Worm (Caenorhabditis elegans) whole organism, L2 larva: Measurements from ENCODE around the gene F01D4.5.

ENCODE experiments used
- C34F6.9 ChIP-seq: fragments of 150-350 bp; optimal IDR thresholded peaks from 2 replicates; lab custom pipeline; 2014; ENCODE audit warnings: missing biosample characterization, missing genetic modification characterization
- F13H6.1 ChIP-seq: sonication (generic microtip); optimal IDR thresholded peaks from 2 replicates; lab custom pipeline; 2016; ENCODE audit warnings: missing genetic modification characterization, missing compliant biosample characterization
- R02D3.7 ChIP-seq: fragments of 150-350 bp; optimal IDR thresholded peaks from 2 replicates; lab custom pipeline; 2014; ENCODE audit warnings: missing biosample characterization, missing genetic modification characterization
- Y55F3AM.14 ChIP-seq: fragments of 200-800 bp; sonication (Bioruptor generic); optimal IDR thresholded peaks from 2 replicates; lab custom pipeline; 2018; ENCODE audit warnings: mild to moderate bottlenecking, missing genetic modification characterization, missing compliant biosample characterization
- aly-2 ChIP-seq: fragments of 150-350 bp; optimal IDR thresholded peaks from 2 replicates; lab custom pipeline; 2014; ENCODE audit warnings: missing biosample characterization, missing genetic modification characterization
- ama-1 ChIP-seq: fragments of 150-350 bp; optimal IDR thresholded peaks from 2 replicates; lab custom pipeline; 2018; ENCODE audit warnings: inconsistent platforms
- ceh-82 ChIP-seq: fragments of 150-350 bp; optimal IDR thresholded peaks from 2 replicates; lab custom pipeline; 2014; ENCODE audit warnings: missing biosample characterization, missing genetic modification characterization
- crh-2 ChIP-seq: sonication (generic microtip); optimal IDR thresholded peaks from 2 replicates; lab custom pipeline; 2017; ENCODE audit warnings: missing biosample characterization, missing genetic modification characterization
- dmd-4 ChIP-seq: sonication (generic microtip); optimal IDR thresholded peaks from 2 replicates; lab custom pipeline; 2017; ENCODE audit warnings: missing biosample characterization, missing genetic modification characterization
- elt-3 ChIP-seq: sonication (generic microtip); optimal IDR thresholded peaks from 2 replicates; lab custom pipeline; 2017; ENCODE audit warnings: missing biosample characterization, missing genetic modification characterization
- fos-1 ChIP-seq: fragments of 150-350 bp; optimal IDR thresholded peaks from 2 replicates; lab custom pipeline; 2014; ENCODE audit warnings: missing biosample characterization, missing genetic modification characterization
- gmeb-1 ChIP-seq: fragments of 150-350 bp; optimal IDR thresholded peaks from 2 replicates; lab custom pipeline; 2014; ENCODE audit warnings: missing biosample characterization, missing genetic modification characterization
- lin-11 ChIP-seq: fragments of 150-350 bp; sonication (generic microtip); optimal IDR thresholded peaks from 2 replicates; lab custom pipeline; 2014; ENCODE audit warnings: missing biosample characterization, missing genetic modification characterization, inconsistent platforms, mixed read lengths
- lin-13 ChIP-seq: fragments of 150-350 bp; optimal IDR thresholded peaks from 2 replicates; lab custom pipeline; 2014; ENCODE audit warnings: missing biosample characterization, missing genetic modification reagents, missing genetic modification characterization
- lin-39 ChIP-seq: fragments of 150-350 bp; optimal IDR thresholded peaks from 2 replicates; lab custom pipeline; 2014; ENCODE audit warnings: missing biosample characterization, missing genetic modification reagents, missing genetic modification characterization
- mab-5 ChIP-seq: fragments of 150-350 bp; optimal IDR thresholded peaks from 2 replicates; lab custom pipeline; 2014; ENCODE audit warnings: missing biosample characterization, missing genetic modification characterization
- mbf-1 ChIP-seq: sonication (generic microtip); optimal IDR thresholded peaks from 2 replicates; lab custom pipeline; 2017; ENCODE audit warnings: missing biosample characterization, missing genetic modification characterization
- mdl-1 ChIP-seq, 2 experiments: fragments of 150-350 bp in 1 of 2; sonication (generic microtip) in 1 of 2; optimal IDR thresholded peaks; 2 replicates each; lab custom pipeline; 2017; ENCODE audit warnings: missing biosample characterization in 2 of 2, missing genetic modification characterization in 2 of 2
- nhr-12 ChIP-seq: fragments of 150-350 bp; optimal IDR thresholded peaks from 2 replicates; lab custom pipeline; 2014; ENCODE audit warnings: missing biosample characterization, missing genetic modification characterization
- nhr-21 ChIP-seq: fragments of 150-350 bp; optimal IDR thresholded peaks from 2 replicates; lab custom pipeline; 2014; ENCODE audit warnings: missing biosample characterization, missing genetic modification characterization
- nhr-23 ChIP-seq: fragments of 150-350 bp; optimal IDR thresholded peaks from 2 replicates; lab custom pipeline; 2014; ENCODE audit warnings: missing biosample characterization, missing genetic modification reagents, missing genetic modification characterization
- nhr-25 ChIP-seq: fragments of 150-350 bp; sonication (generic microtip); optimal IDR thresholded peaks from 3 replicates; lab custom pipeline; 2014; ENCODE audit warnings: missing biosample characterization, missing genetic modification characterization
- nhr-6 ChIP-seq: fragments of 150-350 bp; optimal IDR thresholded peaks from 2 replicates; lab custom pipeline; 2014; ENCODE audit warnings: missing biosample characterization, missing genetic modification characterization
- nhr-77 ChIP-seq: fragments of 150-350 bp; optimal IDR thresholded peaks from 2 replicates; lab custom pipeline; 2014; ENCODE audit warnings: missing biosample characterization, missing genetic modification characterization
- peb-1 ChIP-seq: fragments of 150-350 bp; optimal IDR thresholded peaks from 2 replicates; lab custom pipeline; 2014; ENCODE audit warnings: missing biosample characterization, missing genetic modification characterization
- skn-1 ChIP-seq: sonication (generic microtip); optimal IDR thresholded peaks from 2 replicates; lab custom pipeline; 2017; ENCODE audit warnings: missing biosample characterization, missing genetic modification characterization
- sma-9 ChIP-seq, 2 experiments: fragments of 150-350 bp in 1 of 2; sonication (generic microtip) in 1 of 2; optimal IDR thresholded peaks; 2 replicates each; lab custom pipeline; 2014 to 2016; ENCODE audit warnings: missing genetic modification characterization in 2 of 2, mild to moderate bottlenecking in 1 of 2, missing biosample characterization in 1 of 2, missing compliant biosample characterization in 1 of 2, missing genetic modification reagents in 1 of 2, moderate library complexity in 1 of 2
- snpc-4 ChIP-seq: fragments of 150-350 bp; optimal IDR thresholded peaks from 2 replicates; lab custom pipeline; 2014; ENCODE audit warnings: missing biosample characterization, missing genetic modification characterization
- unc-55 ChIP-seq: fragments of 150-350 bp; sonication (generic microtip); optimal IDR thresholded peaks from 3 replicates; lab custom pipeline; 2014; ENCODE audit warnings: missing biosample characterization, missing genetic modification reagents, missing genetic modification characterization
- ztf-11 ChIP-seq: sonication (generic microtip); optimal IDR thresholded peaks from 2 replicates; lab custom pipeline; 2017; ENCODE audit warnings: missing biosample characterization, missing genetic modification characterization
- ztf-4 ChIP-seq: fragments of 150-350 bp; optimal IDR thresholded peaks from 2 replicates; lab custom pipeline; 2014; ENCODE audit warnings: missing biosample characterization, missing genetic modification characterization

The F01D4.5 gene

ce11 chrIV:10472478-10472877 is 11.0 kb downstream of the F01D4.5 start, which contains the start of gene bgnt-1.1:
Gene bgnt-1.1 (plus strand): TSS chrIV:10472778.
- TF ChIP-seq nhr-77 (tag; lab: Kevin White, UChicago) (no peak), nhr-21 (tag; lab: Kevin White, UChicago) (no peak), nhr-23 (no peak), C34F6.9 (tag; lab: Kevin White, UChicago) (no peak), ama-1 (no peak), aly-2 (tag; lab: Kevin White, UChicago) (no peak), fos-1 (no peak), nhr-25 (tag; lab: Kevin White, UChicago) (no peak), dmd-4 (tag; lab: Kevin White, UChicago) (no peak), nhr-12 (tag; lab: Kevin White, UChicago) (no peak), lin-13 (GFP tag; lab: Kevin White, UChicago) (no peak), R02D3.7 (tag; lab: Kevin White, UChicago) (no peak), crh-2 (tag; lab: Kevin White, UChicago) (no peak), lin-11 (tag; lab: Kevin White, UChicago) (no peak), elt-3 (no peak), mdl-1 (tag; optimal IDR thresholded peaks at IDR 0.05; lab: Kevin White, UChicago) (no peak), mab-5 (tag; lab: Kevin White, UChicago) (no peak), skn-1 (tag; lab: Kevin White, UChicago) (no peak), ceh-82 (tag; lab: Kevin White, UChicago) (no peak), F13H6.1 (tag; lab: Kevin White, UChicago) (no peak)

ce11 chrIV:10469494-10469893 is 14.0 kb downstream of the F01D4.5 start, which contains the start of gene ugt-44:
Gene ugt-44 (plus strand): TSS chrIV:10469741.
- no peak for TF ChIP-seq snpc-4 (tag; lab: Kevin White, UChicago)
- peak; percentile 90 for TF ChIP-seq fos-1
- peak; percentile 76 for TF ChIP-seq sma-9 (GFP tag; optimal IDR thresholded peaks at IDR 0.05; lab: Kevin White, UChicago)
- TF ChIP-seq sma-9 (tag; optimal IDR thresholded peaks at IDR 0.05; lab: Kevin White, UChicago): no peak
- TF ChIP-seq, all 48 proteins: peak for 2

- TF ChIP-seq lin-13 (GFP tag; lab: Kevin White, UChicago) (no peak), mdl-1 (tag; optimal IDR thresholded peaks at IDR 0.05; lab: Kevin White, UChicago) (no peak), fos-1 (peak; percentile 58), gmeb-1 (no peak)
Measured at ce11 chrIV:10468662-10469061, 14.8 kb downstream of the F01D4.5 start.

DNA sequence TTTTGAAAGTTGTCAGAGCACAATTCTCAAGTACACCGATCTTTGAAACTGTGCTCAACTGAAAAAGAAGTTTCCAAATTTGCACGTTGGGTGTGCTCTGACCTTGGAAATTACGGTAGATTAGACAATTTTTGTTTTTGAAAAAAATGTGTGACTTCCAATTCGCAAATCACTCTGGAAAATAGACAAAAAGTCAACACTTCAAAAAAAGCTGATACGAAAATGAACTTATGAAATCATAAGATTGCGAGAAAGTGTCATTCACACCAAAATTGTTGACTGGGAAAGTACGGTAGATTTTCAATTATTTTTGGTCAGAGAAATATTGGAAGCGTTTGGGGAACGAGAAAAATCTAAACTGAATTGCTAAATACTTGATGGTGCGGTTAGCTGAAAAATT is 16.1 kb downstream of the F01D4.5 start:
- no peak for TF ChIP-seq unc-55 (GFP tag; lab: Kevin White, UChicago)
- TF ChIP-seq ztf-11 (tag; lab: Kevin White, UChicago): no peak
- no peak for TF ChIP-seq nhr-6 (tag; lab: Kevin White, UChicago)
- TF ChIP-seq mab-5 (tag; lab: Kevin White, UChicago): no peak
- TF ChIP-seq ceh-82 (tag; lab: Kevin White, UChicago): no peak
- TF ChIP-seq mdl-1 (tag; optimal IDR thresholded peaks at IDR 0.05; lab: Kevin White, UChicago): no peak
- no peak for TF ChIP-seq lin-11 (tag; lab: Kevin White, UChicago)
- no peak for TF ChIP-seq peb-1 (tag; lab: Kevin White, UChicago)
- TF ChIP-seq ztf-4 (tag; lab: Kevin White, UChicago): no peak
- no peak for TF ChIP-seq lin-39
- TF ChIP-seq sma-9 (GFP tag; optimal IDR thresholded peaks at IDR 0.05; lab: Kevin White, UChicago): no peak
- no peak for TF ChIP-seq sma-9 (tag; optimal IDR thresholded peaks at IDR 0.05; lab: Kevin White, UChicago)
- no peak for TF ChIP-seq lin-13 (GFP tag; lab: Kevin White, UChicago)
- TF ChIP-seq crh-2 (tag; lab: Kevin White, UChicago): no peak

- no peak for TF ChIP-seq ztf-11 (tag; lab: Kevin White, UChicago)
- TF ChIP-seq sma-9 (GFP tag; optimal IDR thresholded peaks at IDR 0.05; lab: Kevin White, UChicago): peak; percentile 59
- TF ChIP-seq sma-9 (tag; optimal IDR thresholded peaks at IDR 0.05; lab: Kevin White, UChicago): no peak
- TF ChIP-seq fos-1: peak; percentile 91
- TF ChIP-seq, all 48 proteins: peak for 2
Measured at ce11 chrIV:10466398-10466797, 17.1 kb downstream of the F01D4.5 start.

- TF ChIP-seq nhr-77 (tag; lab: Kevin White, UChicago): no peak
- TF ChIP-seq Y55F3AM.14 (GFP tag; lab: Kevin White, UChicago): no peak
- TF ChIP-seq aly-2 (tag; lab: Kevin White, UChicago): no peak
- no peak for TF ChIP-seq lin-39
- no peak for TF ChIP-seq nhr-12 (tag; lab: Kevin White, UChicago)
- TF ChIP-seq peb-1 (tag; lab: Kevin White, UChicago): no peak
- TF ChIP-seq nhr-25 (tag; lab: Kevin White, UChicago): no peak
- no peak for TF ChIP-seq mbf-1
- TF ChIP-seq crh-2 (tag; lab: Kevin White, UChicago): no peak
- TF ChIP-seq dmd-4 (tag; lab: Kevin White, UChicago): no peak
- no peak for TF ChIP-seq fos-1
Measured at ce11 chrIV:10465764-10466163, 17.7 kb downstream of the F01D4.5 start.
